Fruit fly (Drosophila melanogaster) whole organism, embryonic: ENCODE data around the gene LanB1.

Experiments
- BEAF-32 ChIP-seq: fragments of 200-800 bp; sonication (Bioruptor generic); optimal IDR thresholded peaks from 3 replicates; lab custom pipeline; 2017; ENCODE audit warnings: missing biosample characterization, missing genetic modification characterization, mild to moderate bottlenecking, moderate library complexity, missing genetic modification reagents
- CG10366 ChIP-seq: fragments of 200-800 bp; sonication (Bioruptor generic); IDR thresholded peaks from 2 replicates; pipeline ENCODE4 v1.3.6; 2022; ENCODE audit warnings: missing biosample characterization, missing genetic modification characterization
- CG10431 ChIP-seq: fragments of 200-800 bp; sonication (Bioruptor generic); optimal IDR thresholded peaks from 3 replicates; lab custom pipeline; 2018; ENCODE audit warnings: missing biosample characterization, mild to moderate bottlenecking, missing genetic modification characterization
- CG11456 ChIP-seq: fragments of 200-800 bp; sonication (Bioruptor generic); IDR thresholded peaks from 3 replicates; pipeline ENCODE4 v1.3.6; 2022; ENCODE audit warnings: missing biosample characterization, missing genetic modification characterization
- CG11560 ChIP-seq: fragments of 200-800 bp; sonication (Bioruptor generic); IDR thresholded peaks from 3 replicates; pipeline ENCODE4 v1.3.6; 2022; ENCODE audit warnings: missing biosample characterization, missing genetic modification characterization
- CG12219 ChIP-seq: fragments of 200-800 bp; sonication (Bioruptor generic); optimal IDR thresholded peaks from 3 replicates; lab custom pipeline; 2018; ENCODE audit warnings: missing biosample characterization, mild to moderate bottlenecking, missing genetic modification characterization
- CG12769 ChIP-seq: fragments of 200-800 bp; sonication (Bioruptor generic); optimal IDR thresholded peaks from 2 replicates; lab custom pipeline; 2019; ENCODE audit warnings: missing biosample characterization, mild to moderate bottlenecking, missing genetic modification characterization, moderate library complexity
- CG13624 ChIP-seq: fragments of 200-800 bp; sonication (Bioruptor generic); optimal IDR thresholded peaks from 2 replicates; lab custom pipeline; 2016; ENCODE audit warnings: missing biosample characterization, missing genetic modification characterization
- CG14710 ChIP-seq: fragments of 200-800 bp; sonication (Bioruptor generic); optimal IDR thresholded peaks from 3 replicates; lab custom pipeline; 2019; ENCODE audit warnings: missing biosample characterization, mild to moderate bottlenecking, missing genetic modification characterization, moderate library complexity
- CG15601 ChIP-seq: fragments of 200-800 bp; sonication (Bioruptor generic); optimal IDR thresholded peaks from 3 replicates; lab custom pipeline; 2019; ENCODE audit warnings: missing biosample characterization, mild to moderate bottlenecking, missing genetic modification characterization, moderate library complexity
- CG16779 ChIP-seq: fragments of 200-800 bp; sonication (Bioruptor generic); IDR thresholded peaks from 2 replicates; pipeline ENCODE4 v1.3.6; 2022; ENCODE audit warnings: missing biosample characterization, missing genetic modification characterization
- CG17186 ChIP-seq: fragments of 200-800 bp; sonication (Bioruptor generic); optimal IDR thresholded peaks from 3 replicates; lab custom pipeline; 2017; ENCODE audit warnings: missing biosample characterization, missing genetic modification reagents, missing genetic modification characterization
- CG17328 ChIP-seq: fragments of 200-800 bp; sonication (Bioruptor generic); IDR thresholded peaks from 2 replicates; pipeline ENCODE4 v1.3.6; 2022; ENCODE audit warnings: missing biosample characterization, missing genetic modification characterization
- CG18476 ChIP-seq: fragments of 200-800 bp; sonication (Bioruptor generic); optimal IDR thresholded peaks from 2 replicates; lab custom pipeline; 2016; ENCODE audit warnings: missing biosample characterization, mild to moderate bottlenecking, missing genetic modification characterization
- CG2712 ChIP-seq: fragments of 200-800 bp; optimal IDR thresholded peaks from 3 replicates; lab custom pipeline; 2019; ENCODE audit warnings: missing biosample characterization, mild to moderate bottlenecking, missing genetic modification characterization, moderate library complexity
- CG2875 ChIP-seq: fragments of 200-800 bp; sonication (Bioruptor generic); optimal IDR thresholded peaks from 2 replicates; lab custom pipeline; 2017; ENCODE audit warnings: missing biosample characterization, mild to moderate bottlenecking, missing genetic modification characterization, missing genetic modification reagents
- CG4424 ChIP-seq: fragments of 200-800 bp; sonication (Bioruptor generic); optimal IDR thresholded peaks from 3 replicates; lab custom pipeline; 2016; ENCODE audit warnings: missing biosample characterization, missing genetic modification characterization
- CG4730 ChIP-seq: fragments of 200-800 bp; sonication (Bioruptor generic); IDR thresholded peaks from 2 replicates; pipeline ENCODE4 v1.3.6; 2022; ENCODE audit warnings: missing biosample characterization, missing genetic modification characterization
- CG4854 ChIP-seq: fragments of 200-800 bp; sonication (Bioruptor generic); optimal IDR thresholded peaks from 2 replicates; lab custom pipeline; 2016; ENCODE audit warnings: missing biosample characterization, missing genetic modification characterization, inconsistent platforms
- CG6175 ChIP-seq: fragments of 200-800 bp; sonication (Bioruptor generic); IDR thresholded peaks from 3 replicates; pipeline ENCODE4 v1.3.6; 2022; ENCODE audit warnings: missing biosample characterization, missing genetic modification characterization
- CG7928 ChIP-seq: fragments of 200-800 bp; sonication (Bioruptor generic); optimal IDR thresholded peaks from 2 replicates; lab custom pipeline; 2017; ENCODE audit warnings: missing biosample characterization, mild to moderate bottlenecking, missing genetic modification characterization
- CG9437 ChIP-seq: fragments of 200-800 bp; sonication (Bioruptor generic); optimal IDR thresholded peaks from 2 replicates; lab custom pipeline; 2018; ENCODE audit warnings: missing biosample characterization, mild to moderate bottlenecking, missing genetic modification characterization
- Dad ChIP-seq: fragments of 200-800 bp; sonication (Bioruptor generic); optimal IDR thresholded peaks from 3 replicates; lab custom pipeline; 2016; ENCODE audit warnings: missing biosample characterization, missing genetic modification characterization
- Dip3 ChIP-seq: fragments of 200-800 bp; sonication (Bioruptor generic); optimal IDR thresholded peaks from 3 replicates; lab custom pipeline; 2016; ENCODE audit warnings: missing biosample characterization, missing genetic modification characterization
- Elba2 ChIP-seq: fragments of 200-800 bp; sonication (Bioruptor generic); optimal IDR thresholded peaks from 3 replicates; lab custom pipeline; 2016; ENCODE audit warnings: missing biosample characterization, missing genetic modification characterization
- HLHmδ ChIP-seq: fragments of 200-800 bp; sonication (Bioruptor generic); optimal IDR thresholded peaks from 2 replicates; lab custom pipeline; 2018; ENCODE audit warnings: missing biosample characterization, mild to moderate bottlenecking, missing genetic modification characterization, moderate library complexity
- Neu2 ChIP-seq: fragments of 200-800 bp; sonication (Bioruptor generic); optimal IDR thresholded peaks from 3 replicates; lab custom pipeline; 2016; ENCODE audit warnings: missing biosample characterization, missing genetic modification characterization, borderline replicate concordance
- Opbp ChIP-seq: fragments of 200-800 bp; sonication (Bioruptor generic); IDR thresholded peaks from 3 replicates; pipeline ENCODE4 v1.3.6; 2022; ENCODE audit warnings: missing biosample characterization, missing genetic modification characterization; ENCODE audit not compliant: partially characterized antibody
- Pdp1 ChIP-seq, 2 experiments: fragments of 200-800 bp; sonication (Bioruptor generic); optimal IDR thresholded peaks; 3 replicates each; lab custom pipeline; 2016; ENCODE audit warnings: missing biosample characterization in 2 of 2, missing genetic modification characterization in 2 of 2, mild to moderate bottlenecking in 1 of 2, moderate library complexity in 1 of 2
- ac ChIP-seq: fragments of 200-800 bp; sonication (Bioruptor generic); optimal IDR thresholded peaks from 3 replicates; lab custom pipeline; 2017; ENCODE audit warnings: missing biosample characterization, mild to moderate bottlenecking, missing genetic modification characterization
- bigmax ChIP-seq: fragments of 200-800 bp; sonication (Bioruptor generic); optimal IDR thresholded peaks from 2 replicates; lab custom pipeline; 2018; ENCODE audit warnings: missing biosample characterization, mild to moderate bottlenecking, missing genetic modification characterization
- chn ChIP-seq: fragments of 200-800 bp; sonication (Bioruptor generic); optimal IDR thresholded peaks from 2 replicates; lab custom pipeline; 2016; ENCODE audit warnings: missing biosample characterization, missing genetic modification characterization
- ewg ChIP-seq: fragments of 200-800 bp; sonication (Bioruptor generic); optimal IDR thresholded peaks from 3 replicates; lab custom pipeline; 2017; ENCODE audit warnings: mild to moderate bottlenecking, missing biosample characterization, missing genetic modification reagents, missing genetic modification characterization
- ftz-f1 ChIP-seq: fragments of 200-800 bp; sonication (Bioruptor generic); optimal IDR thresholded peaks from 2 replicates; lab custom pipeline; 2016; ENCODE audit warnings: missing biosample characterization, missing genetic modification characterization
- gt ChIP-seq: fragments of 200-800 bp; sonication (Bioruptor generic); IDR thresholded peaks from 2 replicates; pipeline ENCODE4 v1.3.6; 2022; ENCODE audit warnings: missing biosample characterization, missing genetic modification characterization
- hbn ChIP-seq: fragments of 200-800 bp; sonication (Bioruptor generic); IDR thresholded peaks from 2 replicates; pipeline ENCODE4 v1.3.6; 2022; ENCODE audit warnings: missing biosample characterization, missing genetic modification characterization; ENCODE audit not compliant: partially characterized antibody
- jigr1 ChIP-seq: fragments of 200-800 bp; sonication (Bioruptor generic); IDR thresholded peaks from 3 replicates; pipeline ENCODE4 v1.3.6; 2022; ENCODE audit warnings: missing biosample characterization, missing genetic modification characterization
- jing ChIP-seq: fragments of 200-800 bp; sonication (Bioruptor generic); optimal IDR thresholded peaks from 2 replicates; lab custom pipeline; 2018; ENCODE audit warnings: missing biosample characterization, mild to moderate bottlenecking, missing genetic modification characterization
- jumu ChIP-seq: fragments of 200-800 bp; sonication (Bioruptor generic); optimal IDR thresholded peaks from 3 replicates; lab custom pipeline; 2016; ENCODE audit warnings: missing biosample characterization, missing genetic modification characterization
- mirr ChIP-seq: fragments of 200-800 bp; sonication (Bioruptor generic); optimal IDR thresholded peaks from 3 replicates; lab custom pipeline; 2018; ENCODE audit warnings: missing biosample characterization, mild to moderate bottlenecking, missing genetic modification characterization
- mld ChIP-seq: fragments of 200-800 bp; sonication (Bioruptor generic); IDR thresholded peaks from 3 replicates; pipeline ENCODE4 v1.3.6; 2022; ENCODE audit warnings: missing biosample characterization, missing genetic modification characterization; ENCODE audit not compliant: partially characterized antibody
- pzg ChIP-seq: fragments of 200-800 bp; sonication (Bioruptor generic); optimal IDR thresholded peaks from 3 replicates; lab custom pipeline; 2018; ENCODE audit warnings: missing biosample characterization, mild to moderate bottlenecking, missing genetic modification characterization, moderate library complexity
- rib ChIP-seq: fragments of 200-800 bp; sonication (Bioruptor generic); IDR thresholded peaks from 2 replicates; pipeline ENCODE4 v1.3.6; 2022; ENCODE audit warnings: missing biosample characterization, missing genetic modification characterization
- ro ChIP-seq: fragments of 200-800 bp; sonication (Bioruptor generic); IDR thresholded peaks from 2 replicates; pipeline ENCODE4 v1.3.6; 2022; ENCODE audit warnings: missing biosample characterization, missing genetic modification characterization
- seq ChIP-seq: fragments of 200-800 bp; sonication (Bioruptor generic); IDR thresholded peaks from 2 replicates; pipeline ENCODE4 v1.3.6; 2022; ENCODE audit warnings: missing biosample characterization, missing genetic modification characterization
- sna ChIP-seq: fragments of 200-800 bp; sonication (Bioruptor generic); IDR thresholded peaks from 2 replicates; pipeline ENCODE4 v1.3.6; 2022; ENCODE audit warnings: missing biosample characterization, missing genetic modification characterization; ENCODE audit not compliant: partially characterized antibody
- tap ChIP-seq: fragments of 200-800 bp; optimal IDR thresholded peaks from 3 replicates; lab custom pipeline; 2019; ENCODE audit warnings: missing biosample characterization, mild to moderate bottlenecking, missing genetic modification characterization, moderate library complexity
- tio ChIP-seq: fragments of 200-800 bp; sonication (Bioruptor generic); optimal IDR thresholded peaks from 2 replicates; lab custom pipeline; 2017; ENCODE audit warnings: missing biosample characterization, missing genetic modification characterization, inconsistent platforms
- twi ChIP-seq: fragments of 200-800 bp; optimal IDR thresholded peaks from 2 replicates; lab custom pipeline; 2019; ENCODE audit warnings: missing biosample characterization, mild to moderate bottlenecking, missing genetic modification characterization, moderate library complexity
- zf30C ChIP-seq: fragments of 200-800 bp; sonication (Bioruptor generic); optimal IDR thresholded peaks from 3 replicates; lab custom pipeline; 2018; ENCODE audit warnings: missing biosample characterization, mild to moderate bottlenecking, missing genetic modification characterization

The LanB1 gene

DNA sequence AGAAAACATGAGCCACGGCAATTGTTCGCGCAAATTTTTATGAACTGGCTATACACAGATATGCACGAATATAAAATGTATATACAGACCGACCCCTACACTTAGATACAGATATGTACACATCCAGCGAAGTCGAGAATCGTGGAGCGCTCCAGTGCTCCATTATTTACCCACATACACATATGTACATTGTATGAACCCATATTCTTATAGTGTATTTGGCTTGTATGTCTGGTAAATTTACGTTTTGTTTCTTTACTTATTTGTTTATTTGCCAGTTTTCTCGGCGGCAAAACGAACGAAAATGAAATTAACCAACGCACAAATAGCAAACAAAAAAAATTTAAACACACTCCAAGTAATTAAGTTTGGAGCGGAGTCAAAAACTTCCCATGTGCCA, 2.1 kb downstream of the LanB1 start (continued):
- TF ChIP-seq rib (GFP tag; lab: Robert Waterston, UW) (peak; percentile 63; the same call in 1 of the 2 replicates), CG14710 (tag; lab: Kevin White, UChicago) (peak; percentile 49), HLHmδ (GFP tag; lab: Kevin White, UChicago) (peak; percentile 37), CG13624 (GFP tag; lab: Kevin White, UChicago) (peak; percentile 61), Opbp (GFP tag; lab: Robert Waterston, UW) (no peak), CG2875 (GFP tag; lab: Kevin White, UChicago) (peak; percentile 35), zf30C (GFP tag; lab: Kevin White, UChicago) (no peak), mirr (GFP tag; lab: Kevin White, UChicago) (peak; percentile 93), jumu (GFP tag; lab: Kevin White, UChicago) (no peak), ftz-f1 (GFP tag; lab: Kevin White, UChicago) (no peak), CG16779 (GFP tag; lab: Robert Waterston, UW) (no peak), CG4730 (GFP tag; lab: Robert Waterston, UW) (no peak), CG11560 (peak; percentile 15; the same call in 1 of the 3 replicates), Dad (GFP tag; lab: Kevin White, UChicago) (no peak), CG2712 (tag; lab: Kevin White, UChicago) (peak; percentile 34), CG4424 (GFP tag; lab: Kevin White, UChicago) (no peak), mld (GFP tag; lab: Robert Waterston, UW) (no peak), Neu2 (GFP tag; lab: Kevin White, UChicago) (no peak), CG17186 (GFP tag; lab: Kevin White, UChicago) (peak; percentile 26), CG17328 (GFP tag; lab: Robert Waterston, UW) (no peak), CG12219 (GFP tag; lab: Kevin White, UChicago) (peak; percentile 25), CG15601 (peak; percentile 61), bigmax (GFP tag; lab: Kevin White, UChicago) (peak; percentile 24), CG12769 (tag; lab: Kevin White, UChicago) (peak; percentile 75), sna (GFP tag; lab: Robert Waterston, UW) (no peak), twi (no peak), CG11456 (peak; percentile 56; the same call in 1 of the 3 replicates), pzg (GFP tag; lab: Kevin White, UChicago) (no peak), Elba2 (GFP tag; lab: Kevin White, UChicago) (no peak), ro (GFP tag; lab: Robert Waterston, UW) (no peak), ac (GFP tag; lab: Kevin White, UChicago) (no peak), CG10366 (GFP tag; lab: Robert Waterston, UW) (no peak), jing (GFP tag; lab: Kevin White, UChicago) (no peak), seq (peak; percentile 56; the same call in 1 of the 2 replicates)

DNA sequence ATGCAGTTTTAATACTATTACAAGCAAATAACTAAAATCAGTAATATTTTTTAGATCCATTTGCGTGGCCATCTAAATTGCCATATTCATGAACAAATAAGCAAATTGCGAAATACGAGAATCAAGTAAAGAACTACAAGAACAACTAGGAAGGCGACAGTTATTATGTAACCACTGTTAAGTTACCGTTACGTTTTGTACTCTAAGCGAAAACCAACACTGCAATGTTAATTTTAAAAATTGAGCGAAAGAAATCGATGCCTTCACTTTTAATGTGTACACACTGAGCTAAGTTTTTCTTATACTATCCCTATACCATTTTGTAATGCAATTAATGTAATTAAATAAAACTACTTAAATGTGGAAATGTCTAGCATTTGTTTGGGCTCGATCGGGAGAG, 9.2 kb downstream of the LanB1 start:
- TF ChIP-seq CG4854 (GFP tag; lab: Kevin White, UChicago) (no peak), CG9437 (GFP tag; lab: Kevin White, UChicago) (peak; percentile 60), tap (no peak), gt (GFP tag; lab: Robert Waterston, UW) (no peak), Pdp1 (GFP tag; optimal IDR thresholded peaks at IDR 0.05; lab: Kevin White, UChicago) (peak in 1 of 2 experiments; percentile 91), CG10431 (GFP tag; lab: Kevin White, UChicago) (no peak), jigr1 (GFP tag; lab: Robert Waterston, UW) (no peak), zf30C (GFP tag; lab: Kevin White, UChicago) (no peak), CG18476 (GFP tag; lab: Kevin White, UChicago) (no peak), tio (GFP tag; lab: Kevin White, UChicago) (no peak), Dip3 (GFP tag; lab: Kevin White, UChicago) (no peak), ewg (GFP tag; lab: Kevin White, UChicago) (no peak), CG6175 (GFP tag; lab: Robert Waterston, UW) (no peak), chn (GFP tag; lab: Kevin White, UChicago) (no peak), hbn (GFP tag; lab: Robert Waterston, UW) (no peak), CG14710 (tag; lab: Kevin White, UChicago) (peak; percentile 47), CG7928 (GFP tag; lab: Kevin White, UChicago) (no peak), BEAF-32 (GFP tag; lab: Kevin White, UChicago) (no peak)
